Fruit fly (Drosophila melanogaster) whole organism, embryonic: ENCODE results near the gene pkaap.

Experiments
- Antp ChIP-seq: fragments of 200-800 bp; sonication (Bioruptor generic); optimal IDR thresholded peaks from 3 replicates; lab custom pipeline; 2016; ENCODE audit warnings: missing biosample characterization, missing genetic modification characterization
- Asciz ChIP-seq: fragments of 200-800 bp; sonication (Bioruptor generic); optimal IDR thresholded peaks from 2 replicates; lab custom pipeline; 2017; ENCODE audit warnings: missing biosample characterization, mild to moderate bottlenecking, missing genetic modification characterization, missing genetic modification reagents
- Atf-2 ChIP-seq: fragments of 200-800 bp; sonication (Bioruptor generic); optimal IDR thresholded peaks from 2 replicates; lab custom pipeline; 2016; ENCODE audit warnings: missing biosample characterization, missing genetic modification characterization
- Bgb ChIP-seq: fragments of 200-800 bp; sonication (Bioruptor generic); IDR thresholded peaks from 2 replicates; pipeline ENCODE4 v1.3.6; 2022; ENCODE audit warnings: missing biosample characterization, missing genetic modification characterization; ENCODE audit not compliant: partially characterized antibody
- CG10321 ChIP-seq: fragments of 200-800 bp; sonication (Bioruptor generic); IDR thresholded peaks from 2 replicates; pipeline ENCODE4 v1.3.6; 2022; ENCODE audit warnings: missing biosample characterization, missing genetic modification characterization
- CG10543 ChIP-seq: fragments of 200-800 bp; sonication (Bioruptor generic); optimal IDR thresholded peaks from 3 replicates; lab custom pipeline; 2017; ENCODE audit warnings: missing biosample characterization, mild to moderate bottlenecking, missing genetic modification characterization, moderate library complexity
- CG10654 ChIP-seq: fragments of 200-800 bp; sonication (Bioruptor generic); optimal IDR thresholded peaks from 2 replicates; lab custom pipeline; 2016; ENCODE audit warnings: missing biosample characterization, missing genetic modification characterization
- CG11085 ChIP-seq: fragments of 200-800 bp; sonication (Bioruptor generic); IDR thresholded peaks from 2 replicates; pipeline ENCODE4 v1.3.6; 2022; ENCODE audit warnings: missing biosample characterization, missing genetic modification characterization
- CG12219 ChIP-seq: fragments of 200-800 bp; sonication (Bioruptor generic); optimal IDR thresholded peaks from 3 replicates; lab custom pipeline; 2018; ENCODE audit warnings: missing biosample characterization, mild to moderate bottlenecking, missing genetic modification characterization
- CG13424 ChIP-seq: fragments of 200-800 bp; sonication (Bioruptor generic); optimal IDR thresholded peaks from 2 replicates; lab custom pipeline; 2019; ENCODE audit warnings: missing biosample characterization, mild to moderate bottlenecking, missing genetic modification characterization, moderate library complexity
- CG15011 ChIP-seq: fragments of 200-800 bp; sonication (Bioruptor generic); optimal IDR thresholded peaks from 3 replicates; lab custom pipeline; 2018; ENCODE audit warnings: missing biosample characterization, mild to moderate bottlenecking, missing genetic modification characterization
- CG15514 ChIP-seq: fragments of 200-800 bp; sonication (Bioruptor generic); optimal IDR thresholded peaks from 3 replicates; lab custom pipeline; 2017; ENCODE audit warnings: missing biosample characterization, missing genetic modification characterization, mild to moderate bottlenecking, moderate library complexity, missing genetic modification reagents
- CG30431 ChIP-seq: fragments of 200-800 bp; sonication (Bioruptor generic); optimal IDR thresholded peaks from 2 replicates; lab custom pipeline; 2017; ENCODE audit warnings: missing biosample characterization, missing genetic modification characterization
- CG31388 ChIP-seq: fragments of 200-800 bp; sonication (Bioruptor generic); optimal IDR thresholded peaks from 2 replicates; lab custom pipeline; 2016; ENCODE audit warnings: missing biosample characterization, missing genetic modification characterization
- CG33213 ChIP-seq: fragments of 200-800 bp; sonication (Bioruptor generic); optimal IDR thresholded peaks from 3 replicates; lab custom pipeline; 2016; ENCODE audit warnings: missing biosample characterization, missing genetic modification characterization
- CG34224 ChIP-seq: fragments of 200-800 bp; sonication (Bioruptor generic); IDR thresholded peaks from 3 replicates; pipeline ENCODE4 v1.3.6; 2022; ENCODE audit warnings: missing biosample characterization, missing genetic modification characterization; ENCODE audit not compliant: partially characterized antibody
- CG3726 ChIP-seq: fragments of 200-800 bp; sonication (Bioruptor generic); IDR thresholded peaks from 3 replicates; pipeline ENCODE4, ENCODE4 v1.3.6; 2022; ENCODE audit warnings: missing biosample characterization, missing genetic modification characterization
- CG4424 ChIP-seq: fragments of 200-800 bp; sonication (Bioruptor generic); optimal IDR thresholded peaks from 3 replicates; lab custom pipeline; 2016; ENCODE audit warnings: missing biosample characterization, missing genetic modification characterization
- CG5245 ChIP-seq: fragments of 200-800 bp; sonication (Bioruptor generic); optimal IDR thresholded peaks from 3 replicates; lab custom pipeline; 2016; ENCODE audit warnings: missing biosample characterization, missing genetic modification characterization
- CG7928 ChIP-seq: fragments of 200-800 bp; sonication (Bioruptor generic); optimal IDR thresholded peaks from 2 replicates; lab custom pipeline; 2017; ENCODE audit warnings: missing biosample characterization, mild to moderate bottlenecking, missing genetic modification characterization
- CG8359 ChIP-seq: fragments of 200-800 bp; sonication (Bioruptor generic); optimal IDR thresholded peaks from 2 replicates; lab custom pipeline; 2017; ENCODE audit warnings: missing biosample characterization, mild to moderate bottlenecking, missing genetic modification characterization, borderline replicate concordance
- CG8765 ChIP-seq: fragments of 200-800 bp; sonication (Bioruptor generic); IDR thresholded peaks from 2 replicates; pipeline ENCODE4 v1.3.6; 2022; ENCODE audit warnings: missing biosample characterization, missing genetic modification characterization
- CG9215 ChIP-seq: fragments of 200-800 bp; sonication (Bioruptor generic); IDR thresholded peaks from 2 replicates; pipeline ENCODE4 v1.3.6; 2022; ENCODE audit warnings: missing biosample characterization, missing genetic modification characterization
- CG9727 ChIP-seq: fragments of 200-800 bp; sonication (Bioruptor generic); optimal IDR thresholded peaks from 3 replicates; lab custom pipeline; 2017; ENCODE audit warnings: missing biosample characterization, mild to moderate bottlenecking, missing genetic modification characterization
- CTCF ChIP-seq: fragments of 200-800 bp; sonication (Bioruptor generic); optimal IDR thresholded peaks from 2 replicates; lab custom pipeline; 2017; ENCODE audit warnings: missing biosample characterization, mild to moderate bottlenecking, missing genetic modification characterization, moderate library complexity
- CkIIα-i1 ChIP-seq: fragments of 200-800 bp; sonication (Bioruptor generic); IDR thresholded peaks from 2 replicates; pipeline ENCODE4 v1.3.6; 2022; ENCODE audit warnings: missing biosample characterization, missing genetic modification characterization
- Doc3 ChIP-seq: fragments of 200-800 bp; sonication (Bioruptor generic); IDR thresholded peaks from 3 replicates; pipeline ENCODE4 v1.3.6; 2022; ENCODE audit warnings: missing biosample characterization, missing genetic modification characterization; ENCODE audit not compliant: partially characterized antibody
- HLH4C ChIP-seq: fragments of 200-800 bp; sonication (Bioruptor generic); IDR thresholded peaks from 3 replicates; pipeline ENCODE4 v1.3.6; 2022; ENCODE audit warnings: missing biosample characterization, missing genetic modification characterization; ENCODE audit not compliant: partially characterized antibody
- HmgD ChIP-seq: fragments of 200-800 bp; sonication (Bioruptor generic); optimal IDR thresholded peaks from 3 replicates; lab custom pipeline; 2016; ENCODE audit warnings: missing biosample characterization, missing genetic modification characterization
- Nf-YB ChIP-seq: fragments of 200-800 bp; sonication (Bioruptor generic); optimal IDR thresholded peaks from 3 replicates; lab custom pipeline; 2019; ENCODE audit warnings: missing biosample characterization, mild to moderate bottlenecking, missing genetic modification characterization, moderate library complexity
- Scr ChIP-seq: fragments of 200-800 bp; sonication (Bioruptor generic); IDR thresholded peaks from 2 replicates; pipeline ENCODE4 v1.3.6; 2022; ENCODE audit warnings: missing biosample characterization, missing genetic modification characterization; ENCODE audit not compliant: partially characterized antibody
- Sry-δ ChIP-seq: fragments of 200-800 bp; sonication (Bioruptor generic); optimal IDR thresholded peaks from 2 replicates; lab custom pipeline; 2016; ENCODE audit warnings: missing biosample characterization, missing genetic modification characterization
- al ChIP-seq: fragments of 200-800 bp; sonication (Bioruptor generic); IDR thresholded peaks from 2 replicates; pipeline ENCODE4 v1.3.6; 2022; ENCODE audit warnings: missing biosample characterization, missing genetic modification characterization
- aop ChIP-seq: fragments of 200-800 bp; sonication (Bioruptor generic); IDR thresholded peaks from 2 replicates; pipeline ENCODE4 v1.3.6; 2022; ENCODE audit warnings: missing biosample characterization, missing genetic modification characterization
- ap ChIP-seq: fragments of 200-800 bp; sonication (Bioruptor generic); IDR thresholded peaks from 2 replicates; pipeline ENCODE4 v1.3.6; 2022; ENCODE audit warnings: missing biosample characterization, missing genetic modification characterization
- ash1 ChIP-seq: fragments of 200-800 bp; sonication (Bioruptor generic); optimal IDR thresholded peaks from 2 replicates; lab custom pipeline; 2018; ENCODE audit warnings: missing biosample characterization, mild to moderate bottlenecking, missing genetic modification characterization
- bab2 ChIP-seq: fragments of 200-800 bp; sonication (Bioruptor generic); optimal IDR thresholded peaks from 2 replicates; lab custom pipeline; 2016; ENCODE audit warnings: missing biosample characterization, missing genetic modification characterization
- btn ChIP-seq: fragments of 200-800 bp; sonication (Bioruptor generic); optimal IDR thresholded peaks from 2 replicates; lab custom pipeline; 2016; ENCODE audit warnings: missing biosample characterization, missing genetic modification characterization
- crc ChIP-seq: fragments of 200-800 bp; sonication (Bioruptor generic); optimal IDR thresholded peaks from 2 replicates; lab custom pipeline; 2016; ENCODE audit warnings: missing biosample characterization, missing genetic modification characterization
- croc ChIP-seq: fragments of 200-800 bp; sonication (Bioruptor generic); conservative IDR thresholded peaks from 3 replicates; pipeline ENCODE4 v1.3.6; 2022; ENCODE audit warnings: missing biosample characterization, missing genetic modification characterization
- crp ChIP-seq, 2 experiments: fragments of 200-800 bp; sonication (Bioruptor generic); optimal IDR thresholded peaks; 2 replicates in 1 of 2; 3 replicates in 1 of 2; lab custom pipeline; 2017; ENCODE audit warnings: missing biosample characterization in 2 of 2, missing genetic modification characterization in 2 of 2, mild to moderate bottlenecking in 1 of 2, moderate library complexity in 1 of 2
- dysf ChIP-seq: fragments of 200-800 bp; sonication (Bioruptor generic); IDR thresholded peaks from 3 replicates; pipeline ENCODE4 v1.3.6; 2022; ENCODE audit warnings: missing biosample characterization, missing genetic modification characterization
- h ChIP-seq: fragments of >200 bp; optimal IDR thresholded peaks from 2 replicates; lab custom pipeline; 2017
- jigr1 ChIP-seq: fragments of 200-800 bp; sonication (Bioruptor generic); IDR thresholded peaks from 3 replicates; pipeline ENCODE4 v1.3.6; 2022; ENCODE audit warnings: missing biosample characterization, missing genetic modification characterization
- lola ChIP-seq, 3 experiments: fragments of >200 bp in 2 of 3; fragments of 200-800 bp in 1 of 3; sonication (Bioruptor generic) in 1 of 3; optimal IDR thresholded peaks; 2 replicates each; lab custom pipeline; 2017 to 2019; ENCODE audit warnings: missing biosample characterization in 3 of 3, missing genetic modification characterization in 3 of 3, mild to moderate bottlenecking in 1 of 3, moderate library complexity in 1 of 3
- sd ChIP-seq: fragments of 200-800 bp; sonication (Bioruptor generic); optimal IDR thresholded peaks from 3 replicates; lab custom pipeline; 2018; ENCODE audit warnings: missing biosample characterization, mild to moderate bottlenecking, missing genetic modification characterization, moderate library complexity
- shn ChIP-seq: fragments of 200-800 bp; sonication (Bioruptor generic); optimal IDR thresholded peaks from 3 replicates; lab custom pipeline; 2016; ENCODE audit warnings: missing biosample characterization, missing genetic modification characterization
- sim ChIP-seq: fragments of 200-800 bp; sonication (Bioruptor generic); IDR thresholded peaks from 2 replicates; pipeline ENCODE4 v1.3.6; 2022; ENCODE audit warnings: missing biosample characterization, missing genetic modification characterization
- tgo ChIP-seq: fragments of 200-800 bp; sonication (Bioruptor generic); IDR thresholded peaks from 3 replicates; pipeline ENCODE4 v1.3.6; 2022; ENCODE audit warnings: missing biosample characterization, missing genetic modification characterization
- tin ChIP-seq: fragments of 200-800 bp; sonication (Bioruptor generic); optimal IDR thresholded peaks from 3 replicates; lab custom pipeline; 2016; ENCODE audit warnings: missing biosample characterization, missing genetic modification characterization
- toy ChIP-seq: fragments of 200-800 bp; sonication (Bioruptor generic); IDR thresholded peaks from 2 replicates; pipeline ENCODE4 v1.3.6; 2022; ENCODE audit warnings: missing biosample characterization, missing genetic modification characterization

The pkaap gene

dm6 chr2L:16307026-16307703 lies 19.1 kb downstream of the pkaap start, which contains the start of the genes CG5861 and Syx5 (continued):
- TF ChIP-seq CG12219 (GFP tag; lab: Kevin White, UChicago) = no peak
- no peak for TF ChIP-seq bab2 (GFP tag; lab: Kevin White, UChicago)
- TF ChIP-seq Atf-2 (GFP tag; lab: Kevin White, UChicago) = no peak
- peak; percentile 52 for TF ChIP-seq CG15514 (GFP tag; lab: Kevin White, UChicago)
- TF ChIP-seq CG11085 = peak; percentile 64
- TF ChIP-seq CG8359 (GFP tag; lab: Kevin White, UChicago) = no peak
- TF ChIP-seq CG9215 = no peak; the same call in 1 of the 2 replicates
- peak; percentile 97 for TF ChIP-seq Doc3 (GFP tag; lab: Robert Waterston, UW)
- TF ChIP-seq ap (GFP tag; lab: Robert Waterston, UW) = no peak
- no peak for TF ChIP-seq toy
- TF ChIP-seq h (lab: Kevin White, UChicago) = no peak
- TF ChIP-seq CG10654 (GFP tag; lab: Kevin White, UChicago) = peak; percentile 44
- TF ChIP-seq CG10321 (GFP tag; lab: Robert Waterston, UW) = no peak
- TF ChIP-seq CG5245 (GFP tag; lab: Kevin White, UChicago) = no peak
- no peak for TF ChIP-seq croc (GFP tag; lab: Robert Waterston, UW)
- TF ChIP-seq sd (tag; lab: Kevin White, UChicago) = peak; percentile 63
- no peak for TF ChIP-seq CG3726
- TF ChIP-seq CG15011 (GFP tag; lab: Kevin White, UChicago) = no peak
- TF ChIP-seq CkIIα-i1 (GFP tag; lab: Robert Waterston, UW) = no peak
- TF ChIP-seq CTCF (GFP tag; lab: Kevin White, UChicago) = peak; percentile 25
- TF ChIP-seq Scr = peak; percentile 95
- TF ChIP-seq shn (GFP tag; lab: Kevin White, UChicago) = no peak
- TF ChIP-seq CG30431 (GFP tag; lab: Kevin White, UChicago) = no peak
- no peak for TF ChIP-seq CG31388
- peak; percentile 92 for TF ChIP-seq CG34224 (GFP tag; lab: Robert Waterston, UW)
- TF ChIP-seq CG4424 (GFP tag; lab: Kevin White, UChicago) = peak; percentile 53
- no peak for TF ChIP-seq ash1 (GFP tag; lab: Kevin White, UChicago)
- TF ChIP-seq CG13424 (tag; lab: Kevin White, UChicago) = peak; percentile 68
- peak; percentile 14 for TF ChIP-seq Asciz (GFP tag; lab: Kevin White, UChicago)
- TF ChIP-seq aop = no peak
- TF ChIP-seq Bgb (GFP tag; lab: Robert Waterston, UW) = peak; percentile 83
- TF ChIP-seq CG10543 (GFP tag; lab: Kevin White, UChicago) = peak; percentile 75
- peak; percentile 5 for TF ChIP-seq Nf-YB (GFP tag; lab: Kevin White, UChicago)
- TF ChIP-seq Sry-δ (GFP tag; lab: Kevin White, UChicago) = peak; percentile 58
- TF ChIP-seq btn (GFP tag; lab: Kevin White, UChicago) = no peak
- peak; percentile 56; the same call in 2 of the 3 replicates for TF ChIP-seq tgo (GFP tag; lab: Robert Waterston, UW)
- TF ChIP-seq lola (GFP tag; optimal IDR thresholded peaks at IDR 0.05; lab: Kevin White, UChicago) = peak in 1 of 3 experiments; percentile 36
- TF ChIP-seq CG9727 (GFP tag; lab: Kevin White, UChicago) = peak; percentile 45
- no peak for TF ChIP-seq HmgD (GFP tag; lab: Kevin White, UChicago)
- TF ChIP-seq crp (GFP tag; optimal IDR thresholded peaks at IDR 0.05; lab: Kevin White, UChicago) = peak in 1 of 2 experiments; percentile 75
- 0 out of 3 replicates have a peak, but pooled peaks have one; percentile 24 for TF ChIP-seq dysf (GFP tag; lab: Robert Waterston, UW)
- no peak for TF ChIP-seq sim (GFP tag; lab: Robert Waterston, UW)
- no peak for TF ChIP-seq crc (GFP tag; lab: Kevin White, UChicago)
- TF ChIP-seq HLH4C (GFP tag; lab: Robert Waterston, UW) = peak; percentile 91
- no peak for TF ChIP-seq jigr1 (GFP tag; lab: Robert Waterston, UW)
- TF ChIP-seq tin (GFP tag; lab: Kevin White, UChicago) = peak; percentile 33
- peak; percentile 86 for TF ChIP-seq CG7928 (GFP tag; lab: Kevin White, UChicago)
- no peak for TF ChIP-seq CG33213 (GFP tag; lab: Kevin White, UChicago)
- TF ChIP-seq CG8765 = no peak
- TF ChIP-seq al = peak; percentile 60
- TF ChIP-seq Antp (GFP tag; lab: Kevin White, UChicago) = no peak
